Fruit fly (Drosophila melanogaster): Measurements from ENCODE around the gene Sox21b.
A peak's percentile ranks its signal among the peaks of the same experiment; 100 is the strongest.

Sox21b gene

DNA sequence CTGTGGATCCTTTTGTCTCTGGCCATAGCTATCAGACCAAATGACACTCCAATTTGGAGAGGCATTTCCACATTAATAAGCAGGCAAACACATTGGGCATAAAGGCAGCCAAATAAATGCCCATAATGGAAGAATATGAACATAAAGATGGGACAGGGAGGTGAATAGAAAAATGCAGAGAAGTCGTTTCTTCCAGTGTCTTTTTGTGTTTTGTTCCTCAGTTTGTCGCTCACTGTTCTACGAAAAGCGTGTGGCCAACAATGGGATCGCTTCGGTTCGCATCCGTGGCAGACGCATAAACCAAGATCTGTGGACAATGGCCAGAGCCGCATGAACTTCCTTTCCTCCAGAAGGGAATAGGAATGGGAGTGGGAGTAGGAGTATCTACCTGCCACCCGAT, 20.3 kb upstream of the Sox21b start:
- no peak for TF ChIP-seq CTCF (optimal IDR thresholded peaks at IDR 0.05)
- TF ChIP-seq CG8478 (optimal IDR thresholded peaks at IDR 0.05), result no peak

DNA sequence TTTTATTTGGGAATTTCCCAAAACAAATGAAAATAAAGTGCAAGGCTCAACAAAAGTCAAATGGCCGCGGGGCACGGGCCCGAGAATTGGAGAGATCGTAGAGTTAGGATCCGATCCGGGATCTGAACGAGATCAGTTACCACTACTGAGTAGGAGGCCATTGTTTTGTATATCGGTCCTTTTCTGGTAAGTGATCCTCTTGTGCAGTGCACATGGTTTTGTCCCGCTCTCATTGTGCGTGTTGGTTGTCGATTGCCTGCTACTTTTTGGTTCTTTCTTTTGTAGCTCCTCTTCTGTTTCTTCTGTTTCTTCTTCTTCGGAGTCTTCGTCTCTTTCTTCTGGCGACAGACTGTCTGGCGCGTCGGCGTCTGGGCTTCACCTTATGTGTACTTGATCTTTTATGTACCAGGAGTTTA, 19.0 kb upstream of the Sox21b start:
- TF ChIP-seq CTCF (optimal IDR thresholded peaks at IDR 0.05) (no peak), CG8478 (optimal IDR thresholded peaks at IDR 0.05) (no peak)

DNA sequence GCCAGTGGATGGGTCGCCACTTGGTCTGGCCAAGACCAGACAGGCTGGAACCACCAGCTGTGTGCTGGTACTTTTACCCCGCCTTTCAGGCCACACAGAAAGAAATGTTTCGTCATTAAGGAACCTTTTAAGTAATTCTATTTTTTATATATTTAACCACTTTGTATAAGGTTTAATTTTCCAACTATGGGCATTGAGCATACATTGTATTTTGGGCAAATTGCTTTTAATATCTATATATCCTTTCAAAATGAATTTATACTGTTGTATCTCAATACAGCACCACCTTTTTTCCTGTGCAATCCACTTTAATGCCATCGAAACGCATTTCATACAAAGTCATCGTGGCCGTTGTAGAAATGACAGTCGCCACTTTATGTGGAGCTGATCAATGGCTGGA, 15.3 kb upstream of the Sox21b start:
- TF ChIP-seq CG8478 (optimal IDR thresholded peaks at IDR 0.05), result no peak
- TF ChIP-seq CTCF (optimal IDR thresholded peaks at IDR 0.05), result no peak

DNA sequence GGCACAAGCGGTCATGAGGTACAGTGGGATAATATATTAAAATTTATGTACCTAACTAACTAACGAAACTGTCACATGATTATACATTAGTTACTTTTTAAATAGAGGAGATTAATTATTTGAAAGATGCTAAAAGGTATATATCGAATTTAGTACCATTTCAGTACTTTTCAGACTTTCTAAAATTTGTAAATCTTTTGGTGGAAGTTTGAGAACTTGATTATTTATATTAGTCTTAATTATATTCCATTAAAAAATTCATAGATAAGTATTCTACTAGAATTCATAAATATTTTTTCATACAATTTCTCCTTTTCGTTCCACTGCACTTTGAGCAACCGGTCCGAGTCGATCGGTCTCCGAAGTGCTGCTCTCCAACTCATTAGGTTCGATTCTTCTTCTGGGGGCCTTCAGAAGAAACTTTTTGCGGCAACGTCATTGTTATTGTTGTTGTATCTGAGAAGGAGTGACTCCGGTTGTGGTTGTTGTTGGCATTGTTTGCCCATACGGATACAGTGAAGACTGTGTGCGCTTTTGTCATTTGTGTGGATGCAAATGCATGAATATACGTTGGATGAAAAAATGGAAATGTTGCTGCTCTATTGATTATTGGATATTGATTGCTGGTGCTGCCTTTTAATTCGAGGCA, 14.7 kb upstream of the Sox21b start:
- no peak for TF ChIP-seq CG8478 (optimal IDR thresholded peaks at IDR 0.05)
- no peak for TF ChIP-seq CTCF (optimal IDR thresholded peaks at IDR 0.05)

DNA sequence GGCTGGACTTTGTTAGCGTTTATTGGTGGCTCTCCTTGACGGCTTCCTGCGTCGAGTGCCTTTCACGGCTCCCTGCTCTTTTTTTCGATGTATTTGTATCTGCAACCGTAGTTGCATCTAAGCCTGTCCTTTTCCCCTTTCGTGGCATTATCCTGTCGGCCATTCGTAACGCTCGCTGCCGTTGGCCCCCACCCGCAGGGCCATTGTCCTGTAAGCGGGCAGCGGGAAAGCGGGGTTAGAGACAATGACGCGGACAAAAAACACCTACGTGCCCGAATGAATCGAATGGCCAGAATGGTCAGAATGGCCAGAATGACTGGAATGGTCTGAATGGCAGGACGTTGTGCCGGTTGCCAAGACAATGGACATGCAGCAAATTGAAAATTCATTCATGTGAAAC, 4.4 kb upstream of the Sox21b start:
- TF ChIP-seq CG8478 (optimal IDR thresholded peaks at IDR 0.05) (no peak), CTCF (optimal IDR thresholded peaks at IDR 0.05) (no peak)

DNA sequence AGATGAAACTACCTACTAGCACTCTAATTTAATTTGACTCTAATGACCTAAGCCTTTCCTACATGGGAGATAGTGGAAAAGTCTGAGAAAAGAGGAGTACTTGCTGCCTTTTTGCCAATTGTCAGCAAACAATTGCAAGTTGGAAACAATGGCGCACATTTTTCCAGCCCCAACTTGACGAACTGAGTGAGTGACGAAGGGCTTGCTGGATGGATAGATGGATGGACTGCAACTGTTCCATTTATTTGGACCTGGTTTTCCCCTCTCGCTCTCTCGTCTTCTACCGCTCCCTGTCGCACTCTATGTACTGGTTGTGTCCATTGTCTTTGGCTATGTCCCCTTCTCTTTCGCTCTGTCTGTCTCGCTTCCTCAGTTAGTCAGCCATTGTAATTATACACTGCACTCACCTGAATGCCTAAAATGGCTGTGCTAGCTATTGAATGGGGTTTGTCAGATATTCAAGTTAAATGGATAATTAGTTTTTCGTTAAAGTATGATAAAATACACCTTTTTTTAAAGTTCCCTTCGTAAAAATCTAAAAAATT, 1.8 kb upstream of the Sox21b start:
- TF ChIP-seq CTCF (optimal IDR thresholded peaks at IDR 0.05), result peak in 1 of 2 experiments; percentile 6
- no peak for TF ChIP-seq CG8478 (optimal IDR thresholded peaks at IDR 0.05)

DNA sequence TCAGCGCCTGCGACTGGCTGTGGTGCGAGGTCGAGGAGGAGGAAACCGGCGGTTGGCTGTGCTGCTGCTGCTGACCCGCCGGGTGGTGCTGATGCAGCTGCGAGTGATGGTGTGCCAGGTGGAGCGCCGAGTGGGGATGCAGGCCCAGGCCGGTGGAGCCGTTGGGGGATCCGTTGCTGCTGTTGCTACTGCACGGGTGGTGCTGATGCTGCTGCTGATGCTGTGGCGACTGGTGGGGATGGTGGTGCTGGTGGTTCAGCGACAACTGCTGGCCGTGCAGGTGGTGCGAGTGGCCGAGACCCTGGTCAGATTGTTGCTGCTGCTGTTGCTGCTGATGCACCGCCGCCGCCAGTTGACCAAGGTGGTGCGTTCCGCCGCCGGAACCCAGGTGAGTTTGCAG, 5.5 kb downstream of the Sox21b start:
- TF ChIP-seq CG8478 (optimal IDR thresholded peaks at IDR 0.05) (no peak), CTCF (optimal IDR thresholded peaks at IDR 0.05) (no peak)

DNA sequence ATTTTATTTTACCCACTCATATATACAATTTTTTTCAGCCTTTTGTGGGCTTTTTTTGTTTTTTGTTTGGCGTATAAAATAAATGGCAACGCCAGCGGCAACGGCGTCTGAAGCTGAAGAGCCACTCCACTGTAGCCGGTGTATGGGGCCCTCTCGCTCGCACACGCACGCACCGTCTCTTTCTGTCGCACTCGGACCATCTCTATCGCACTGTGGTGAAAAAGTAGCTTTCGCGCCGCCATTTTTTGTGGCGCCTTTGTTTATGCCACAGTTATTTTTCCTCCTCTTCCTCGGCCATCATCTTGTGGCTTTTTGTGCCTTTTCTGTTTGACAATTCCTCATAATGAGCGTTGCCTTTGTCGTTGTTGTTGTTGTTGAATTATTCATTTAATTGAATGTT, 9.1 kb downstream of the Sox21b start:
- TF ChIP-seq CG8478 (optimal IDR thresholded peaks at IDR 0.05) (no peak), CTCF (optimal IDR thresholded peaks at IDR 0.05) (no peak)

DNA sequence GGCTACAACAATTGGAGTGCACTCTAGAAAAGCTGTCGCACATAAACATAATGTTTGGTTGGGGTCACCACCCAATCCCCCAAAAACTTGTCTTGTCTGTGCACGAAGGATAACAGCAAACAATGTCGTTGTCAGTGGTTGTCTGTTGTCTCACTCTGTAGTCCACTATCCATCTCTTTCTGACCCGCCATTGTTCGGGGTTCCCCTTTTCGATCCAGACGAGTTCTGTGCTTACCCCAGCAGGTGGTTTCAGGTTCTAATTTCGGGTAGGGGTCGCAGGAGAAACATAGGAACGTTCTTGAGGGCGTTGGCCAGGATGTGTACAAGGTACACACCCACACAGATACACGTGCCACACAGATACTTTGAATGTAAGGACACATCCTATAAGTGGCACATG, 12.4 kb downstream of the Sox21b start:
- TF ChIP-seq CTCF (optimal IDR thresholded peaks at IDR 0.05) (no peak), CG8478 (optimal IDR thresholded peaks at IDR 0.05) (no peak)

DNA sequence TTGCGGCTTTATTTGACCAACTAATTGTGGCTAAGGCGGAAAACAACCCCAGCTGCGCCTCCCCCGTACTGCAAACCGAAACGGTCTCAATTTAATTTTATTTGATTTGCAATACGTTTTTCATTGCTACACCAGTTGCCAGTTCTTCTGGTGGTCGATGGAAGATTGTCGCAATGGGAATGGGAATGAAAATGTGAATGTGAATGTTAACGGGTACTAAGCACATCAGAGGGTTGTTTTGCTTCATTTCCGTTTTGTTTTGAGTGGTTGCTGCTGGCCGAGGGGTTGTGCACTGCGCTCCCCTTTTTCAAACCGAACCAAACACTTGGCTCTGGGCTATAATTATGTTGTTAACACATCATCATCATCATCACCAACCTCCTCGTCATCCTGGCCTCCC, 17.0 kb downstream of the Sox21b start:
- TF ChIP-seq CTCF (optimal IDR thresholded peaks at IDR 0.05), result no peak
- TF ChIP-seq CG8478 (optimal IDR thresholded peaks at IDR 0.05), result no peak

DNA sequence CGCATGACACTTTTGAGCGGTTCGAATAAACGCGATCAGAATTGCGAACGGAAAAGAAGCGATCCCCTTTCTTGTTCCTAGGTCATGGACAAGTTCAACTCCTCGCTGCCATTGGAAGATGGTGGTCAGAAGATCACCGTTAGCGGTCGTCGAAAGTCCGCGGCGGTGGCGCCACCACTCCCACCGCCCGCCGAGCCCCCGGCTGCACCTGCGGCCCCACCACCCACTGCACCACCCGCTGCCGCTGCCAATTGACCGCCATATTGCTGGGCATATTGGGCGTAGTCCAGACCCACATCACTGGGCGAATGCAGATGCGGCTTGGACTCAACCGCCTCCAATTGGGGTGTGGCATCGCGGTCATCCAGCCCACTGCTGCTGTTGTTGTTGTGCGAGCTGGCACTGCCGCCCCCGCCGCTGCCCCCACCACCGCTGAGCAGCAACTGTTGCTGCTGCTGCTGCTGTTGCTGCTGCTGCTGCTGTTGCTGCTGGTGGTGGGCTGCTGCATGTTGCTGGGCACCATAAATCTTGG, 18.2 kb downstream of the Sox21b start:
- TF ChIP-seq CTCF (optimal IDR thresholded peaks at IDR 0.05) (no peak), CG8478 (optimal IDR thresholded peaks at IDR 0.05) (no peak)

DNA sequence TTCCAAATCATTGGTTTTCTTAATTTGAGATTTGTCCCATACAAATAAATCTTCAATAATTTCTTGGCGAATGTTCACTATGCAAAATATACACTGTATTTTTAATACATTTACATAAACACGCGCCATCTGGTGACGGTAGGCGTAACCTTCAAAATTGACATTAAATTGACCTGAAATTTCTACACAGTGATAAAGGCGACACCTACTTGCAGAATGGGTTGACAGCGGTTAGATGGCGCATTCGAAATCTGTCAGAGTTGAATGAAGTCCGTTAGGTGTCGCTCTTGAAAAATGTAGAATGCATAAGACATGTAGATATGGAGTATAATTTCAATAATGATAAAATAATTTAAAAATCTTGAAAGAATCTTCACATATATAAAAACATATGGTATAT, 19.7 kb downstream of the Sox21b start:
- no peak for TF ChIP-seq CG8478 (optimal IDR thresholded peaks at IDR 0.05)
- peak; percentile 99 to 100 for TF ChIP-seq CTCF (optimal IDR thresholded peaks at IDR 0.05)

DNA sequence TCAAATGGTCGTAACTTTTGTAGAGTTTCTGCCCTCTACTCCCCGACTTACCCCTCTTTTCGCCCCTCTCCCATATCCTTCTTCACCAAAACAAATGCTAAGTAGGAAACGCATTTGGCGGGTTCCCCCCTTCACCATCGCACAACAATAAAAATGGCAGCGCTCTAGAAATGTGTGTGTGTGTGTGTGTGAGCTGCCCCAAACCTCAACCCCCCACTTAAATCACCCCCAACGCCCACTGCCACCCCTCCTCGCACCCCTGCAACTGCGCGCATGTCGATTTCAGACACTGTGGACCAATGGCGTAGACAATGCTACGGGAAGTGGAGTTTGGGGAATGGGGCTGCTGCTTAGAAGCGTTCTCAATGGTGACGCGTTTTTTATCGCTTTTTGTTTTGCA, 21.3 kb downstream of the Sox21b start:
- TF ChIP-seq CTCF (optimal IDR thresholded peaks at IDR 0.05) (no peak), CG8478 (optimal IDR thresholded peaks at IDR 0.05) (no peak)

DNA sequence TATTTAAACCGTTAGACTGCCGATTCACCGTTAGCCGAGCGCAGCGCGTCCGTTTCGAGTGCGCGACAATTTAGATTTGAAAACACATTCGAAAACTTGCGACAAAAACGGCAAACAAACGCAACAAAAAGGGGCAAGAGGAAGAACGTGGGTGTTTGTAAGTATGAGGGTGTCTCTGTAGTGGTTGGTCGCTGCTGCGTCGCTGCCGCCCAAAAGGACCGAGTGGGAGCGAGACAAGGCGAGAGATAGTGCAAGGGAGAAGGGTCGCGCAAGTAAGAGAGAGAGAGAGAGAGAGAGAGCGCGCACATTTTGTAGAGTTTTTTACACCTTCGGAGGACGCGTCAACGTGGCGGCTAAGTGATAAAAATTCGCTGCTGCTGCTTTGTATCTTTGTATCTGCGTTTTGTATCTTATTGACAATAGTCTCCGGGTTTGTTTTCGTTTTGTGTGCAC, 23.0 kb downstream of the Sox21b start, which contains the start of gene Sox21a:
Sox21a (minus strand) TSS at position 51 of the 453 bp plus-strand sequence.
- peak in 1 of 2 experiments; percentile 24 for TF ChIP-seq CTCF (optimal IDR thresholded peaks at IDR 0.05)
- no peak for TF ChIP-seq CG8478 (optimal IDR thresholded peaks at IDR 0.05)

DNA sequence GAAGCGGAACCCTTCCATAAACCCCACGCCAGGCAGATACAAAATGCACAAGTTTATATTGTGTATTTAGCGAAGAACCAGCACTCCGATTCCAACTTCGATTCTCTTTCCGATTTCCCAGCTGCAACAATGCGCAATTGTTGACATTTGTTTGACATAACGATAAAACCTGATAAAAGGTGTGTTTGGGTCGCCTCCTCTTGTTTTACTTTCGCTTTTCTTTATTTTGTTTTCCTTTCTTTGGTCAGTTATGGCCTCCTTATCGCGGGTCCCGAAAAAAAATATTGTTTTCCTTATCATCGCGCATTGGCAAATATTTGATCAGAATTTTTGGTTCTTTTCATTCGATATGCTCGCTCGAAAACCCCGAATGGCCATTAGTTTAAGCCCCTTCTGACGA, 26.1 kb downstream of the Sox21b start:
- no peak for TF ChIP-seq CTCF (optimal IDR thresholded peaks at IDR 0.05)
- TF ChIP-seq CG8478 (optimal IDR thresholded peaks at IDR 0.05), result no peak

DNA sequence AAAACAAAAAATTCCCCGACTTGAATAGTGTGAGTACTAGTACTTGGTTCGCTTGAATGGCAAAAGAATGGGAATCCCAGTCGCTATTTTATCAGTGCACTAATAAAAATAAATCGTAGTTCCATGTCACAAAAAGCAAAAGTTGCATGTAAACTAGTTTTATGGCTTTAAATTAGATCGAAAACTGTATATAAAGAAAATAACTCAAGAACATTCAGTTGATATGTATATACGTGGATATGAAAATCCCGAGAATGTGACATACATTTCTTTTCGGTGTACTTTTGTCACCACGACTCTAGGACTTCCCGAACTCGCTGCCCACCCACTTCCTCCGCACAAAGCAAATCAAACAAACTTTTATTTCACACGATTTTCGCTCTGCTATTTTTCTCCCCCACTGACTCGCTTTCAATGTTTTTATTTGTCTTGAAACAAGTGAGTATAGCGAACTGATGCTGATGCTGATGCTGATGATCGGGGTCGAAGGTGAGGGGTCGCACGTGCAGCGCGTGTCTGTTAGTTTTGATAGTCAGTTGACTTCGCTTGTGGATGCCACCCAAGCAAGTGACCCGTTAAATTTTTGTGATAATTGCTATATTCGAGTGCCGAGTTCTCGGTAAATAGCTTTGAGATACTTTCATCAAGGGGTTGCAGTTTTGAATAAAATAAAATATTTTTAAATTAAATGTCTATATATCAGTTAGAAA, 29.5 kb downstream of the Sox21b start:
- TF ChIP-seq CG8478 (optimal IDR thresholded peaks at IDR 0.05) (no peak), CTCF (optimal IDR thresholded peaks at IDR 0.05) (no peak)
